Worm (Caenorhabditis elegans): ENCODE results near the gene fbxa-150.

The fbxa-150 gene

DNA sequence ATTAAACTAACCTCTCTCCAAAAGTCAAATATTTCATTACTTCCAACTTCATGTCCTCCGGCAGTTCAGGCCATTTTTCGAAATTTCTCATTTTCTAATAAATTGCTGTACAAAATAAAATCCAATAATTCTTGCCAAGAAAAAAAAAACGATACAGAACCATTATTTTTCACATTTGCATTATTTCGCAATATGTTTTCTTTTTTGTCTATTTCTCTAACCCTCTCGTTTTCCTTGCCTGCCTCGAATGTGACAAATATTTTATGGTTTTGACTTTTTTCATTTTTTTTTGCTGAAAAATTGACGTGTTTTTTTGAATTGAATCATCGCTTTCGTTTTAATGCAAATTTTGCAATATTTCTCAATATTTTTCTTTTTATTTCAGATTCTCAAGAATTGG is at the start of gene fbxa-150, which contains the start of gene Y38H6C.9:
TSS of gene fbxa-150 (plus strand) at position 380 of the 400 bp plus-strand sequence.
TSS of gene Y38H6C.9 (minus strand) at position 52 of the 400 bp plus-strand sequence.
- TF ChIP-seq flt-1 (GFP tag; IDR thresholded peaks at IDR 0.05) (no peak), klf-2 (GFP tag; conservative IDR thresholded peaks at IDR 0.05) (no peak), med-1 (GFP tag; optimal IDR thresholded peaks at IDR 0.05; ENCODE audit: insufficient read depth) (no peak), cog-1 (tag; optimal IDR thresholded peaks at IDR 0.05) (no peak), ztf-23 (GFP tag; IDR thresholded peaks at IDR 0.05) (no peak), ref-1 (GFP tag; conservative IDR thresholded peaks at IDR 0.05) (no peak), tab-1 (GFP tag; IDR thresholded peaks at IDR 0.05) (no peak), ztf-29 (GFP tag; IDR thresholded peaks at IDR 0.05) (no peak), T22C8.4 (GFP tag; IDR thresholded peaks at IDR 0.05) (no peak)

DNA sequence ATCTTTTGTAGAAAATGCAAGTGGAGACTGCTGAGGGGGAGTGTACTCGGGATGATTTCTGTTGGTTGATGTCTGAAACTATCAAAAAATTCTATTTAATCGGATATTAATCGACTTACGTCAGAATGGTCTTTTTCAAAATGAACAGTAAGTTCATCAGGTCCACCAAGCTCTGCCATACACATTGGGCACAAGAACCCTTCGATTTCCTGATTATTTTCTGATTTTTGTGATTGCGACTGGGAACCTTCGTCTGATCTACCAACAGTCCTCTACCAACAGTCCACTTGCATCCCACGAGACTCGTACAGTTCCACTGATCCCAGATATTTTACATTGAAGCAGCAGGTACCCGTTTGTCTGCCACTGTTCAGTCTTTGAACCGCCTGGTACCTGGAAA is 47.4 kb upstream of the fbxa-150 start:
- no peak for TF ChIP-seq flt-1 (GFP tag; IDR thresholded peaks at IDR 0.05)
- TF ChIP-seq T22C8.4 (GFP tag; IDR thresholded peaks at IDR 0.05): no peak
- TF ChIP-seq klf-2 (GFP tag; conservative IDR thresholded peaks at IDR 0.05): no peak
- TF ChIP-seq cog-1 (tag; optimal IDR thresholded peaks at IDR 0.05): no peak
- no peak for TF ChIP-seq ztf-29 (GFP tag; IDR thresholded peaks at IDR 0.05)
- TF ChIP-seq ztf-23 (GFP tag; IDR thresholded peaks at IDR 0.05): no peak
- no peak for TF ChIP-seq ref-1 (GFP tag; conservative IDR thresholded peaks at IDR 0.05)
- TF ChIP-seq tab-1 (GFP tag; IDR thresholded peaks at IDR 0.05): no peak
- TF ChIP-seq med-1 (GFP tag; optimal IDR thresholded peaks at IDR 0.05; ENCODE audit: insufficient read depth): no peak

DNA sequence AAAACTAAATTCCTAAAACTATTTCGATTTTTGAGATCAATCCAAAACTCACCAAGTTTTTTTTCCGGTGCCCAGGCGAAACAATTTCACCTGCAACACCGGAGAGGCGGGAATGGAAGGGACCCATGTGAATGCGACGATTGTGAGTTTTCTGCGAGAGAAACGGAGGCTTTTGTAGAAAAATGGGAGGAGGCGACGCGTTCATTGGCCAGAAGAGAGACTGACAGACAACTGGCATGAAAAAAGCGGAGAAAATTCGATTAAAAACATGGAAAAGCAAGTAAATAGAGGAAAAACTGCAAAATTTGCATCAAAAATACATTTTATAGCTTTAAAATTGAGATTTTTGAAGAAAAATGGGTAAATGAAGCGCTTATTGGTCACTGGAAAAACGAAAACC is 46.6 kb upstream of the fbxa-150 start, which contains the start of gene B0250.7:
TSS of gene B0250.7 (minus strand) at position 232 of the 400 bp plus-strand sequence.
- TF ChIP-seq klf-2 (GFP tag; conservative IDR thresholded peaks at IDR 0.05): no peak
- TF ChIP-seq med-1 (GFP tag; optimal IDR thresholded peaks at IDR 0.05; ENCODE audit: insufficient read depth): no peak

DNA sequence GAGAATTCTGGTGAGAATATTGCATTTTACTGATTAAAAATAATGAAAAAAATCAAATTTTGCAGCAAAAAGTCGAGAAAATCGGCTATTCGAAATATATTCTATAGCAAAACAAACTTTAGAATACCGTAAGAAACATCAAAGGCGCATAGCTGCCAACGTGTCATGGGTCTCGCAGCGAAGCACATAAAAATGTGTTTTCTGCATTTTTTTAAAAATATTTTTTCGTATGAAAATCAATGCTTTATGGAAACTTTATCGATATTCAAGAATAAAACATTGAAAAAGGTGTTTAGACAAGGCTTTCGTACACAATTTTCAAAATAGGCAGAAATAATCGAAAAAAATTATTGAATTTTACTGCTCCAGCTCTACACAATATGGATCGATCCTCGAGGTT is 45.9 kb upstream of the fbxa-150 start:
- TF ChIP-seq flt-1 (GFP tag; IDR thresholded peaks at IDR 0.05) (no peak), klf-2 (GFP tag; conservative IDR thresholded peaks at IDR 0.05) (no peak), ztf-23 (GFP tag; IDR thresholded peaks at IDR 0.05) (no peak), ztf-29 (GFP tag; IDR thresholded peaks at IDR 0.05) (no peak), med-1 (GFP tag; optimal IDR thresholded peaks at IDR 0.05; ENCODE audit: insufficient read depth) (no peak), cog-1 (tag; optimal IDR thresholded peaks at IDR 0.05) (no peak), T22C8.4 (GFP tag; IDR thresholded peaks at IDR 0.05) (no peak), tab-1 (GFP tag; IDR thresholded peaks at IDR 0.05) (no peak), ref-1 (GFP tag; conservative IDR thresholded peaks at IDR 0.05) (no peak)

DNA sequence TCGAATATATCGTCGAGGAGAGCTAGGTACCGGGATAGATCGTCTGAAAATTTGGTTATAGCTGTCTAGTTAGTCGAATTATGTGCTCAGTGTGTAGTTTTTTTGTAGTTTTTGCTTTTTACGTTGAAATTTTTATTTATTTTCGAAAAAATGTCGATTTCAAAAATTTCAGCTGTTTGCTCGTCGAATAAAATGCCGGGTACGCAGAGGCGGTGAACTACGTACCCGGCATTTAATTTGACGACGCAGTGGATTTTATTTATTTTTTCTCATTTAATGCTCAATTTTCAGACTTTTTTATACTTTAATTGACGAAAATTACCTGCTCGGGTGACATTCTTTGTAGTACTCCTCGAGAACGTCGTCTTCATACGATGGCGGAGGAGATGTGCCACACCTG is 45.4 kb upstream of the fbxa-150 start:
- TF ChIP-seq flt-1 (GFP tag; IDR thresholded peaks at IDR 0.05) (no peak), ztf-23 (GFP tag; IDR thresholded peaks at IDR 0.05) (no peak), tab-1 (GFP tag; IDR thresholded peaks at IDR 0.05) (no peak), T22C8.4 (GFP tag; IDR thresholded peaks at IDR 0.05) (no peak)

DNA sequence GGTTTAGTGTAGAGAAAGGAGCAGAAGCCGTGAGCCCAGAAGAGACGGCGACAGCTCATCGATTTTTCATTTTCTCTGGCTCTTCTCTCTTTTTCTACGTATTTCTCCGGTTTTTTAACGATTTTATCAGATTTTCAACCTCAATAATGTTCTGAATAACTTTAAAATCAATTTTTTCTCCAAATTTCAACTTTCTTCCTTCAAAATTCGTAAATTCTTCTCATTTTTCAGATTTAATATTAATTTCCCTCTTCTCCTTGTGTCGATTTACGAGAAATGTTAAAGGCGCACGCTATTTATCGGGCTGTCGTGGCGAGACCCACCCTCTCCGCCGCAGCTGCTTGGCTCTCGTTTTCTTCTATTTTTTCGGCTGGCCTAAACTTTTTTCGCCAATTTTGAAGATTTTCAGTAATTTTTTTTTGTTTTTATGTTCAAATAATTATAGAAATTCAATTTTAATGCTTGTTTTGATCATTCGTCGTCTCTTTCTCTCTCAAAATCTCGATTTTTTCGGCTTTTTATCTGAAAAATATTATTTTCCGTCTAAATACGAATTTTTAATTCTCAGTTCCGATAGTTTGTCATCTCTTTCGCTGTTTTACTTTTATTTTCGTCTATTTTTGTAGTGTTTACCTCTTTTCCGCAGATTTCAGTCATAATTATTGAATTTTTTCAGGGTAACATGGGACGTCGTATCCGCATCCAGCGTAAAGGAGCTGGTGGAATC is 43.2 kb upstream of the fbxa-150 start, which contains the start of the genes calf-1 and rpl-2:
TSS of gene calf-1 (minus strand) at position 77 of the 727 bp plus-strand sequence.
TSS of gene rpl-2 (plus strand) at position 677 of the 727 bp plus-strand sequence.
- TF ChIP-seq ref-1 (GFP tag; conservative IDR thresholded peaks at IDR 0.05) (no peak), klf-2 (GFP tag; conservative IDR thresholded peaks at IDR 0.05) (no peak), tab-1 (GFP tag; IDR thresholded peaks at IDR 0.05) (no peak), med-1 (GFP tag; optimal IDR thresholded peaks at IDR 0.05; ENCODE audit: insufficient read depth) (no peak), ztf-29 (GFP tag; IDR thresholded peaks at IDR 0.05) (no peak), flt-1 (GFP tag; IDR thresholded peaks at IDR 0.05) (no peak), ztf-23 (GFP tag; IDR thresholded peaks at IDR 0.05) (no peak), cog-1 (tag; optimal IDR thresholded peaks at IDR 0.05) (no peak), T22C8.4 (GFP tag; IDR thresholded peaks at IDR 0.05) (no peak)

DNA sequence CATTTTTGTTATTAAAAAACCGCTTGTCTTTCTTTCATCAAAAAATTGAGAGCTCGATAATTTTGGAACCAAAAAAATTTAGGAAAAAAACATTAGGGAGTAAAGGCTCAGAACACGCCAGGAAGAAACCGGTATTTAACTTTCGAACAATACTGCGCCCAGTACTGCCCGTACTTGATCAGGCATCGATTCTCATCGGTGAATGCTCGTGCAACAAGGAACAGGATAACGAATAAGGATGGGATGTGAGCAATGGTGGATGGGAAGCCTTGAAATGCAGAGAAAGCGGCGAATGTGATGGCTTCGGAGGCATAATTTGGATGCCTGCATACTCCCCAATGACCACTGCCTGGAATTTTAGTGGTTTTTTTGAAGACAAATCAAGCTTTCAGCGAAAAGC is 41.6 kb upstream of the fbxa-150 start:
- TF ChIP-seq flt-1 (GFP tag; IDR thresholded peaks at IDR 0.05) (no peak), ztf-29 (GFP tag; IDR thresholded peaks at IDR 0.05) (no peak), tab-1 (GFP tag; IDR thresholded peaks at IDR 0.05) (no peak), T22C8.4 (GFP tag; IDR thresholded peaks at IDR 0.05) (no peak), ref-1 (GFP tag; conservative IDR thresholded peaks at IDR 0.05) (no peak), klf-2 (GFP tag; conservative IDR thresholded peaks at IDR 0.05) (no peak), cog-1 (tag; optimal IDR thresholded peaks at IDR 0.05) (no peak), ztf-23 (GFP tag; IDR thresholded peaks at IDR 0.05) (no peak), med-1 (GFP tag; optimal IDR thresholded peaks at IDR 0.05; ENCODE audit: insufficient read depth) (no peak)

DNA sequence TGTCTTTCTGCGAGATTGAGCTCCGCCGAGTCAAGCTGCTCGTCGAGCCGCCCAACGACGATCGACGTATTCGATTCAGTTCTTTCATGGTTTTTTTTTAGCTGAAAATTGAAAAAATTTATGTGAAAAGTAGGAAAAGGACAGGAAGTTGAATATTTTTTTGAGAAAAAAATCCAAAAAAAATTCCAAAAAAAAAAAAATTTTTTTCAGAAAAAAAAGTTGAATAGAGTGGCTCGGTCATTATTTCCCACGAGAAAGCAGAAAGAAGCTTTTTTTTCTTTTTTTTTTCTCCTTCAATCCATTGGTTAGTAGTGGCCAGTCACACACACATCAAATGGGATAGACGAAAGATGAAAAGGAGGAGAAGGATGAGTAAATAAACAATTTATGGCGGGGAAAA is 37.1 kb upstream of the fbxa-150 start, which contains the start of gene dhcr-7:
TSS of gene dhcr-7 (minus strand) at position 101 of the 400 bp plus-strand sequence.
- no peak for TF ChIP-seq ztf-29 (GFP tag; IDR thresholded peaks at IDR 0.05)
- no peak for TF ChIP-seq ref-1 (GFP tag; conservative IDR thresholded peaks at IDR 0.05)
- no peak for TF ChIP-seq tab-1 (GFP tag; IDR thresholded peaks at IDR 0.05)
- TF ChIP-seq cog-1 (tag; optimal IDR thresholded peaks at IDR 0.05): no peak
- no peak for TF ChIP-seq T22C8.4 (GFP tag; IDR thresholded peaks at IDR 0.05)
- TF ChIP-seq med-1 (GFP tag; optimal IDR thresholded peaks at IDR 0.05; ENCODE audit: insufficient read depth): no peak
- no peak for TF ChIP-seq flt-1 (GFP tag; IDR thresholded peaks at IDR 0.05)
- TF ChIP-seq ztf-23 (GFP tag; IDR thresholded peaks at IDR 0.05): no peak
- no peak for TF ChIP-seq klf-2 (GFP tag; conservative IDR thresholded peaks at IDR 0.05)

DNA sequence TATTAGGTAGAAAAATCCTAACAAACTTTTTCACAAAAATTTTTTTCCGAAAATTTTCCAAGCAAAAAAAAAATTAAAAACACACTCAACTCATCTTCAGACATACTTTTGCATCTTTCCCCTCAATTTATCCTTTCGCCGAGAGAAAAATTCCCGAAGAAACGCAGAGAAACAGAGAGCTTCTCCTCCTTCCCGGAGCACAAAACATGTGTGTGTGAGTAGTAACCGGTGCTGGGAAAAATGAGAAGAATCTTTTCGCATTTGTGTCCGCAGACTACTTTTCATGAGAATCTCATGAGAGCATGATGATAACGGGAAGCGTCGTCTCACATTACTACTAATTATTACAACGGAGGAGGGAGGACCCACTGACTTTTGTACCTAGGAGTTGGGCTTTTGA is 35.8 kb upstream of the fbxa-150 start:
- TF ChIP-seq tab-1 (GFP tag; IDR thresholded peaks at IDR 0.05) (no peak), ztf-23 (GFP tag; IDR thresholded peaks at IDR 0.05) (no peak), ref-1 (GFP tag; conservative IDR thresholded peaks at IDR 0.05) (no peak), cog-1 (tag; optimal IDR thresholded peaks at IDR 0.05) (no peak), flt-1 (GFP tag; IDR thresholded peaks at IDR 0.05) (no peak)

DNA sequence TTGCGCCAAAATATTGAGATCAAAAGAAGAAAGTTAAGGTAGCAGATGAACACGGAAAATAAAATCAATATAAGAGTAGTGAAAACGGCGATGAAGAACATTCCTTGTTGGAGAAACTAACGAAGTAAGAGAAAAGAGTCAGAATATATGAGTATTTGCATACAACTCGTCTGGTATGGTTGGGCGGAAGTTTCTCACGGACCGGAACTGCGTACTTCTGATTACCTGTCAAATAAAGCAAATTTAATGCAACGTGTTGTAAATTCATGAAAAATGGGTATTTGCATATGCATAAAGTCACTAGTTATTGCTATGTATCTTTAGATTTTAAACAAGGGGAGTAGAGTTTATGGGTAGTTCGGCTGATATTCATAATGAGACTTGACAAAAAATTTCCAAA is 33.3 kb upstream of the fbxa-150 start, which contains the start of gene srbc-78:
TSS of gene srbc-78 (minus strand) at position 101 of the 400 bp plus-strand sequence.
- TF ChIP-seq ref-1 (GFP tag; conservative IDR thresholded peaks at IDR 0.05) (no peak), tab-1 (GFP tag; IDR thresholded peaks at IDR 0.05) (no peak), cog-1 (tag; optimal IDR thresholded peaks at IDR 0.05) (no peak), T22C8.4 (GFP tag; IDR thresholded peaks at IDR 0.05) (no peak), med-1 (GFP tag; optimal IDR thresholded peaks at IDR 0.05; ENCODE audit: insufficient read depth) (no peak), ztf-29 (GFP tag; IDR thresholded peaks at IDR 0.05) (no peak), ztf-23 (GFP tag; IDR thresholded peaks at IDR 0.05) (no peak), klf-2 (GFP tag; conservative IDR thresholded peaks at IDR 0.05) (no peak), flt-1 (GFP tag; IDR thresholded peaks at IDR 0.05) (no peak)
